Worm (Caenorhabditis elegans) whole organism, L4/young adult: Measurements from ENCODE around the gene ZK945.8.

ENCODE experiments used
- dao-5 ChIP-seq: sonication (generic microtip); optimal IDR thresholded peaks from 2 replicates; lab custom pipeline; 2016; ENCODE audit warnings: missing genotype, missing genetic modification characterization, moderate library complexity, missing compliant biosample characterization
- him-1 ChIP-seq: sonication (generic microtip); optimal IDR thresholded peaks from 2 replicates; lab custom pipeline; 2016; ENCODE audit warnings: missing genotype, missing genetic modification reagents, missing genetic modification characterization, missing compliant biosample characterization

DNA sequence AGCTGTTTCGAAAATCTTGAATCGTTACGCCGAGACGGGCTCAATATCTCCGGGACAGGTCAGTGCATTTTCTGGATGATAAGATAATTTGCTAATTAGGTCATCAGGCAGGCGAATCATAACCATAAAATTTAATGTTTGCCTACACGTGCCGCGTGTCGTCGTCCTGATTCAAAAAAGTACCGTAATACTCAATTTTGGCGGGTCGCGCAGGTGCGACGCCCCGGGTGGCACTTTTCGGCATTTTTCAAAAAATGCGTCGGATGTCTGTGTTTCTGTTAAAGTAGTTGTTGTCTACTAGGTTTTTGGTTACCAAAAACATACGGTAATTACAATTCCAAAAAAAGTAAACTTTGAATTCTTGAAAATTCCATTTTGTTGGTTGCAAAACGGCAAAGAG is 39.1 kb downstream of the ZK945.8 start:
- TF ChIP-seq dao-5 (tag; lab: Kevin White, UChicago) (no peak), him-1 (no peak)
